Worm (Caenorhabditis elegans) whole organism, mixed stage, embryonic: ENCODE measurements around the gene mip-2.

Experiments
- M03D4.4 ChIP-seq: sonication (generic microtip); optimal IDR thresholded peaks from 2 replicates; lab custom pipeline; 2017; ENCODE audit warnings: mild to moderate bottlenecking, missing genetic modification characterization, missing compliant biosample characterization
- bed-3 ChIP-seq: fragments of 200-800 bp; sonication (Bioruptor generic); optimal IDR thresholded peaks from 3 replicates; lab custom pipeline; 2018; ENCODE audit warnings: mild to moderate bottlenecking, missing genetic modification characterization, moderate library complexity, missing compliant biosample characterization
- blmp-1 ChIP-seq: fragments of 150-350 bp; optimal IDR thresholded peaks from 2 replicates; lab custom pipeline; 2014; ENCODE audit warnings: missing biosample characterization, missing genetic modification characterization
- ceh-39 ChIP-seq: fragments of 150-350 bp; optimal IDR thresholded peaks from 2 replicates; lab custom pipeline; 2014; ENCODE audit warnings: missing biosample characterization, missing genetic modification characterization
- ceh-43 ChIP-seq: fragments of 200-800 bp; sonication (Bioruptor generic); optimal IDR thresholded peaks from 2 replicates; lab custom pipeline; 2018; ENCODE audit warnings: mild to moderate bottlenecking, missing genetic modification characterization, moderate library complexity, missing compliant biosample characterization
- ceh-83 ChIP-seq: fragments of 200-800 bp; sonication (Bioruptor generic); optimal IDR thresholded peaks from 2 replicates; lab custom pipeline; 2018; ENCODE audit warnings: mild to moderate bottlenecking, missing genetic modification characterization, missing compliant biosample characterization
- ces-1 ChIP-seq: fragments of 150-350 bp; optimal IDR thresholded peaks from 2 replicates; lab custom pipeline; 2014; ENCODE audit warnings: missing biosample characterization, missing genetic modification reagents, missing genetic modification characterization
- cnd-1 ChIP-seq: fragments of 200-800 bp; sonication (Bioruptor generic); optimal IDR thresholded peaks from 2 replicates; lab custom pipeline; 2018; ENCODE audit warnings: mild to moderate bottlenecking, missing genetic modification characterization, missing compliant biosample characterization
- drap-1 ChIP-seq: fragments of 200-800 bp; sonication (Bioruptor generic); optimal IDR thresholded peaks from 3 replicates; lab custom pipeline; 2018; ENCODE audit warnings: mild to moderate bottlenecking, missing genetic modification characterization, missing compliant biosample characterization
- elt-1 ChIP-seq: sonication (generic microtip); optimal IDR thresholded peaks from 2 replicates; lab custom pipeline; 2017; ENCODE audit warnings: missing genetic modification characterization, mild to moderate bottlenecking, missing compliant biosample characterization, antibody characterized with exemption, moderate library complexity, borderline replicate concordance; ENCODE audit not compliant: insufficient read depth
- elt-3 ChIP-seq: fragments of 150-350 bp; optimal IDR thresholded peaks from 2 replicates; lab custom pipeline; 2014; ENCODE audit warnings: missing biosample characterization, missing genetic modification characterization
- flh-1 ChIP-seq: fragments of 200-800 bp; sonication (Bioruptor generic); optimal IDR thresholded peaks from 2 replicates; lab custom pipeline; 2018; ENCODE audit warnings: mild to moderate bottlenecking, missing genetic modification characterization, moderate library complexity, missing compliant biosample characterization
- ham-2 ChIP-seq: fragments of 200-800 bp; sonication (Bioruptor generic); optimal IDR thresholded peaks from 2 replicates; lab custom pipeline; 2018; ENCODE audit warnings: mild to moderate bottlenecking, missing genetic modification characterization, missing compliant biosample characterization
- hlh-1 ChIP-seq: fragments of 150-350 bp; optimal IDR thresholded peaks from 2 replicates; lab custom pipeline; 2014; ENCODE audit warnings: missing biosample characterization, missing genetic modification reagents, missing genetic modification characterization
- lin-13 ChIP-seq: fragments of 150-350 bp; optimal IDR thresholded peaks from 2 replicates; lab custom pipeline; 2014; ENCODE audit warnings: missing biosample characterization, missing genetic modification characterization
- lin-32 ChIP-seq: fragments of 200-800 bp; sonication (Bioruptor generic); optimal IDR thresholded peaks from 2 replicates; lab custom pipeline; 2018; ENCODE audit warnings: mild to moderate bottlenecking, missing genetic modification characterization, missing compliant biosample characterization
- mab-5 ChIP-seq: fragments of 150-350 bp; optimal IDR thresholded peaks from 2 replicates; lab custom pipeline; 2014; ENCODE audit warnings: missing biosample characterization, missing genetic modification characterization
- mep-1 ChIP-seq: fragments of 150-350 bp; optimal IDR thresholded peaks from 2 replicates; lab custom pipeline; 2017; ENCODE audit warnings: missing biosample characterization, missing genetic modification reagents, missing genetic modification characterization, inconsistent platforms
- mls-2 ChIP-seq: sonication (generic microtip); optimal IDR thresholded peaks from 2 replicates; lab custom pipeline; 2016; ENCODE audit warnings: mild to moderate bottlenecking, missing genetic modification characterization, moderate library complexity, missing compliant biosample characterization
- nhr-12 ChIP-seq: fragments of 150-350 bp; optimal IDR thresholded peaks from 2 replicates; lab custom pipeline; 2014; ENCODE audit warnings: missing biosample characterization, missing genetic modification characterization
- nhr-237 ChIP-seq: fragments of 150-350 bp; optimal IDR thresholded peaks from 2 replicates; lab custom pipeline; 2014; ENCODE audit warnings: missing biosample characterization, missing genetic modification characterization
- nhr-28 ChIP-seq: fragments of 150-350 bp; optimal IDR thresholded peaks from 2 replicates; lab custom pipeline; 2014; ENCODE audit warnings: missing biosample characterization, missing genetic modification characterization
- nhr-76 ChIP-seq: sonication (generic microtip); optimal IDR thresholded peaks from 2 replicates; lab custom pipeline; 2017; ENCODE audit warnings: missing biosample characterization, missing genetic modification characterization
- pha-4 ChIP-seq: fragments of 150-350 bp; optimal IDR thresholded peaks from 2 replicates; lab custom pipeline; 2018; ENCODE audit warnings: missing biosample characterization, missing genetic modification reagents, missing genetic modification characterization
- sem-2 ChIP-seq: fragments of 200-800 bp; sonication (Bioruptor generic); optimal IDR thresholded peaks from 2 replicates; lab custom pipeline; 2018; ENCODE audit warnings: mild to moderate bottlenecking, missing genetic modification characterization, missing compliant biosample characterization
- snpc-4 ChIP-seq: fragments of 150-350 bp; optimal IDR thresholded peaks from 2 replicates; lab custom pipeline; 2014; ENCODE audit warnings: missing biosample characterization, missing genetic modification characterization
- sptf-1 ChIP-seq: sonication (generic microtip); optimal IDR thresholded peaks from 2 replicates; lab custom pipeline; 2017; ENCODE audit warnings: mild to moderate bottlenecking, missing genetic modification characterization, moderate library complexity, missing compliant biosample characterization
- tbx-8 ChIP-seq: fragments of 200-800 bp; sonication (Bioruptor generic); optimal IDR thresholded peaks from 2 replicates; lab custom pipeline; 2018; ENCODE audit warnings: mild to moderate bottlenecking, missing genetic modification characterization, moderate library complexity, missing compliant biosample characterization
- unc-39 ChIP-seq: fragments of 150-350 bp; optimal IDR thresholded peaks from 2 replicates; lab custom pipeline; 2014; ENCODE audit warnings: missing biosample characterization, missing genetic modification characterization
- unc-62 ChIP-seq: fragments of 150-350 bp; optimal IDR thresholded peaks from 2 replicates; lab custom pipeline; 2014; ENCODE audit warnings: missing biosample characterization, missing genetic modification reagents, missing genetic modification characterization
- ztf-11 ChIP-seq: fragments of 150-350 bp; optimal IDR thresholded peaks from 2 replicates; lab custom pipeline; 2014; ENCODE audit warnings: missing biosample characterization, missing genetic modification characterization

mip-2 gene

DNA sequence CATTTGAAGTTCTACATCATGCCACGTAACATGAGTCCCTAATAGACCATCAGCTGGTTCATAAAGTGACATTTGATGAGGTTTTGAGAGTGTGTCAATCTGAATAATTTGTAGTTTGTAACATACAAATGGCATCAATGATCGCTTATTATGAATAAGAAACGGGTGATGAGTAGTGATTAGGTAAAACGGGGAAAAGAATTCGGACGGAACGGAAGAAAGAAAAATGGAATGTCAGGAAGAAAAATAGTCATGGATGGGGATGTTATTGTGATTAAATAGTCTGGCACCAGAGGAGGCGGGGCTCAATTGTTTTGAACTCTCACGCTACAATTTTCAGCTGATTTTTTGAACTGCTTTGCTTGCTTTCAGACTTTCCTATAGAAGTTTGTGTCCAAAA is 37.6 kb downstream of the mip-2 start, which contains the start of gene H37A05.2:
Gene H37A05.2, minus strand, starts transcription at position 101 of the 400 bp plus-strand sequence.
- TF ChIP-seq pha-4 (tag; lab: Kevin White, UChicago) (no peak), ceh-43 (GFP tag; lab: Kevin White, UChicago) (no peak), mep-1 (tag; lab: Kevin White, UChicago) (no peak), sem-2 (GFP tag; lab: Kevin White, UChicago) (no peak), ces-1 (GFP tag; lab: Kevin White, UChicago) (no peak), nhr-28 (no peak)
- TF ChIP-seq, all 35 proteins: peak for 0

DNA sequence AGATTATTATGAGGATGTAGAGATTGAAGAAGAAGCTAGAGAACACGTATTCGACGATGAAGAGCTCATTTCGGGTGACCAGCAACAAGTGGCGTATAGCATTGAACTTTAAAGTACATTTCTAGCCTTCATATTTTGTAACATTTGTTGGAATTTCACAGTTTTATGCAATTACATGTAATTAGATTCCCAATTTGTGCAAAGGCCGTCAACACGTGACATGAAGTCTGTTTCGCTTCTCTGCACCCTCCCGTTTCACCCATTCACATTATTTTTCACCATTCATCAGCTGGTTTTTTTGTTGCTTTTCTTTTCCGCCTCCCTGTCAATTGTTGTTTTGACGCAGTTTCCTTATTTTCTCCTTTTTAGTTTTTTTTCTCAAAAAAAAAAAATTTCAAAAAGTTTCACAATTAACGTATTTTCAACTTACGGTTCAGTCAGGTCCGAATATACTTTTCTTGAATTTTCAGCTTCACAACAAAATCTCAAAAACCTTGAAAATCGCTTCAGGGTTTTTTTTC is 44.6 kb downstream of the mip-2 start, which contains the start of gene sde-2:
Gene sde-2, plus strand, starts transcription at position 471 of the 521 bp plus-strand sequence.
- TF ChIP-seq lin-32 (GFP tag; lab: Kevin White, UChicago) (no peak), ces-1 (GFP tag; lab: Kevin White, UChicago) (peak; percentile 82)

DNA sequence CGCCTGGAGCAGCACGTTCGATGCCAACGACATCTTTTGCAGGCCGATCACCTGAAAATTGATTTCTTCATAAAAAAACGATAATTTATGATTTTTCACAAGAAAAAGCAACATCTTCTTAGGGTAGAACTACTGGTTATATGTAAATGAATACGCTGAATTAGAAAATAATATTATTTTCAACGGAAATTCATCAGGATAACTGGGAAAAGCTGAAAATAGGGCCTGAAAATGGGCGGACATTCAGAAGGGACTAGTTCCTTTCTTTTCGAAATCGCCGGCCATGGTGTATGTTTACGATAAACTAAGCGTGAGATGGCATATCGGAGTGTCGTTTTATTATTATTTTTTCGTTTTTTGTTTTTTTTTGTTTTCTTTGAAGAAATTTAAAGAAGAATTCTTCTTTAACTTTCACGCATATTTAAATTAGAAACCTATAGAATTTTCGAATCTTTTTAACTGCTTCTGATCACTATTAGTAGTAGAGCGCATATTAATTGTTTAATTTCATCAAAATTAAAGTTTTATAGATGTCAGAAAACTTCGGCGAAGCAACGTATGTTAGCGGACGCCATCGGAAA is 46.2 kb downstream of the mip-2 start, which contains the start of the genes nduv-2 and F53F4.12:
Gene nduv-2, minus strand, starts transcription at position 51 of the 581 bp plus-strand sequence.
Gene F53F4.12, plus strand, starts transcription at position 531 of the 581 bp plus-strand sequence.
- TF ChIP-seq unc-39 (tag; lab: Kevin White, UChicago) (no peak), nhr-76 (tag; lab: Kevin White, UChicago) (no peak), bed-3 (GFP tag; lab: Kevin White, UChicago) (no peak)

DNA sequence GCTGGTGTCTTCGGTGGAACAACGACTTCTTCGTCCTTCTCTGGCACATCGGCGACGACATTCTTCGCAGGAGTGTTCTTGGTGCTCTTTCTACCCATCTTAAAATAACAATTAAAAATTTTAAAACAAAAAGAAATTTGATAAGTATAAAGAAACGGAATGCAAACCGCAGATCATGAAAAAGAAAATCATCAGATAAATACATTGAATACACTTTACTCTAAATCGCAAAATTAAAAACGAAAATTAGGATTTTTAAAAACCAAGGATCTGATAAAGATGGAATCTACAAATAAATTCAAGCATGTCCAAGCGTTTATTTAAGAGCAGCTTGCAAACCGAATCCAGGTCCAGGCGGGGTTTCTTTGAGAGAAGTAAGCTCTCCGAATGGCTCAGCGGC is 47.3 kb downstream of the mip-2 start, which contains the start of gene F53F4.11:
Gene F53F4.11, minus strand, starts transcription at position 101 of the 400 bp plus-strand sequence.
- TF ChIP-seq cnd-1 (tag; lab: Kevin White, UChicago) (no peak), M03D4.4 (tag; lab: Kevin White, UChicago) (no peak), ceh-83 (GFP tag; lab: Kevin White, UChicago) (no peak), mls-2 (tag; lab: Kevin White, UChicago) (no peak), mab-5 (tag; lab: Kevin White, UChicago) (no peak), nhr-76 (tag; lab: Kevin White, UChicago) (no peak), nhr-12 (no peak), sem-2 (GFP tag; lab: Kevin White, UChicago) (no peak), drap-1 (GFP tag; lab: Kevin White, UChicago) (no peak), lin-13 (tag; lab: Kevin White, UChicago) (no peak), ces-1 (GFP tag; lab: Kevin White, UChicago) (no peak), tbx-8 (GFP tag; lab: Kevin White, UChicago) (no peak), mep-1 (tag; lab: Kevin White, UChicago) (no peak), nhr-237 (tag; lab: Kevin White, UChicago) (no peak)

DNA sequence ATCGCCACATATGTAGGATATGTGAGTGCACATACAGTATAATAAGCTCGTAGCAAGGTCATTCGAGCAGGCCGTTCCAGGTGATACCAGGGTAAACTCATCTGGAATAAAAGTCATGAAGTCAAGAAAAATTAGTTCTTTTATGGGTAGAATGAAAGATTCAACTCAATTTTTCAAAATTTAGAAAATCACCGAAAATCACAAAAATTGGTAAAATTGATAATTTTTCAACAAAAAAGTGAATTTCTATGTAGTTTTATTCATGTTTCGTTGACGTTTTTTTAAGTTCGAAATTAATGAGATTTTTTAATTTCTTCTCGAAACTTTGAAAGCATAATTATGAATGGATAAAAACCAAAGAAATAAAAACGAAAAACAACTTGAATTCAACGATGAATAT is 50.0 kb downstream of the mip-2 start, which contains the start of gene F53F4.16:
Gene F53F4.16, minus strand, starts transcription at position 101 of the 400 bp plus-strand sequence.
- TF ChIP-seq nhr-28 (no peak), sptf-1 (tag; lab: Kevin White, UChicago) (no peak), ces-1 (GFP tag; lab: Kevin White, UChicago) (no peak), nhr-76 (tag; lab: Kevin White, UChicago) (no peak), nhr-12 (no peak)

DNA sequence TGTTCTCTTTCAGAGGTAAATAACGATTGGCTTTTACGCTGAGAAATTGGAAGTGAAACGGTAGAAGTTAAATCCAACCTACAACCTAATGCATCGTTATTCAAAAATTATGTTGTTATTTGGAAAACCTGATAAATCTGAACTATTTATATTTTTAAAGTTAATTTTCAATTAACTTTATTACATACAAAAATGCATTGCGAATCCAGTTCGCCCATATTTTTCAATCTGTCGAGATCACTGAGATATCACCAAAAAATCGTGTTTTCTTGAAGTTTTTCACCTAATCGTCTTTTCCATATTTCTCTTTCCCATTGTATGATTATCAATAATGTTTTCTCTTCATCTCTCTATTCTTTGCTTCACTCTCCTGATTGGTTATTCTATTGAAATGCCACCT is 51.1 kb downstream of the mip-2 start, which contains the start of gene F53F4.15:
Gene F53F4.15, plus strand, starts transcription at position 301 of the 400 bp plus-strand sequence.
- TF ChIP-seq ceh-43 (GFP tag; lab: Kevin White, UChicago): no peak
- TF ChIP-seq sem-2 (GFP tag; lab: Kevin White, UChicago): no peak
- TF ChIP-seq elt-1: no peak
- TF ChIP-seq hlh-1 (tag; lab: Kevin White, UChicago): no peak
- no peak for TF ChIP-seq ham-2 (GFP tag; lab: Kevin White, UChicago)
- no peak for TF ChIP-seq pha-4 (tag; lab: Kevin White, UChicago)
- TF ChIP-seq ceh-39: no peak
- no peak for TF ChIP-seq ceh-83 (GFP tag; lab: Kevin White, UChicago)
- no peak for TF ChIP-seq snpc-4 (tag; lab: Kevin White, UChicago)
- no peak for TF ChIP-seq mab-5 (tag; lab: Kevin White, UChicago)
- TF ChIP-seq blmp-1: no peak
- TF ChIP-seq unc-62 (GFP tag; lab: Kevin White, UChicago): no peak
- TF ChIP-seq M03D4.4 (tag; lab: Kevin White, UChicago): no peak
- TF ChIP-seq mls-2 (tag; lab: Kevin White, UChicago): no peak
- no peak for TF ChIP-seq elt-3
- TF ChIP-seq lin-32 (GFP tag; lab: Kevin White, UChicago): no peak
- no peak for TF ChIP-seq flh-1 (GFP tag; lab: Kevin White, UChicago)
- no peak for TF ChIP-seq ztf-11 (tag; lab: Kevin White, UChicago)
- no peak for TF ChIP-seq lin-13 (tag; lab: Kevin White, UChicago)
- TF ChIP-seq drap-1 (GFP tag; lab: Kevin White, UChicago): no peak
- TF ChIP-seq, all 35 proteins: peak for 0
